Fruit fly (Drosophila melanogaster): ENCODE measurements around the gene Seipin.

The Seipin gene

dm6 chrX:2655479-2655878 is 35.9 kb downstream of the Seipin start:
- TF ChIP-seq jim (GFP tag; optimal IDR thresholded peaks at IDR 0.05): no peak
- no peak for TF ChIP-seq pan (optimal IDR thresholded peaks at IDR 0.05)
- TF ChIP-seq tai (GFP tag; optimal IDR thresholded peaks at IDR 0.05): no peak
- no peak for TF ChIP-seq h (GFP tag; optimal IDR thresholded peaks at IDR 0.05)
- no peak for TF ChIP-seq CG32264 (GFP tag; optimal IDR thresholded peaks at IDR 0.05)
- no peak for TF ChIP-seq sage (GFP tag; optimal IDR thresholded peaks at IDR 0.05)
- TF ChIP-seq sv (GFP tag; optimal IDR thresholded peaks at IDR 0.05): no peak
- no peak for TF ChIP-seq Vsx2 (GFP tag; optimal IDR thresholded peaks at IDR 0.05; ENCODE audit: partially characterized antibody)
- no peak for TF ChIP-seq dmrt93B (GFP tag; optimal IDR thresholded peaks at IDR 0.05)
- TF ChIP-seq dl (GFP tag; optimal IDR thresholded peaks at IDR 0.05; ENCODE audit: insufficient read depth in 1 of 2, partially characterized antibody in 2 of 2): no peak
- no peak for TF ChIP-seq woc (GFP tag; optimal IDR thresholded peaks at IDR 0.05)
- TF ChIP-seq Hr83 (GFP tag; optimal IDR thresholded peaks at IDR 0.05; ENCODE audit: poor library complexity, severe bottlenecking): no peak
- no peak for TF ChIP-seq CG9705 (GFP tag; optimal IDR thresholded peaks at IDR 0.05)
- no peak for TF ChIP-seq usp (GFP tag; optimal IDR thresholded peaks at IDR 0.05)
- no peak for TF ChIP-seq foxo (GFP tag; optimal IDR thresholded peaks at IDR 0.05)
- no peak for TF ChIP-seq HLH106 (tag; optimal IDR thresholded peaks at IDR 0.05)
- no peak for TF ChIP-seq lola (GFP tag; optimal IDR thresholded peaks at IDR 0.05)
- TF ChIP-seq Jra (GFP tag; optimal IDR thresholded peaks at IDR 0.05): no peak
- no peak for TF ChIP-seq Dif (GFP tag; optimal IDR thresholded peaks at IDR 0.05; ENCODE audit: partially characterized antibody)
- TF ChIP-seq psq (GFP tag; optimal IDR thresholded peaks at IDR 0.05): no peak

- TF ChIP-seq OdsH (GFP tag; optimal IDR thresholded peaks at IDR 0.05) (no peak), Jra (GFP tag; optimal IDR thresholded peaks at IDR 0.05) (no peak), Rel (GFP tag; optimal IDR thresholded peaks at IDR 0.05) (no peak), Rel (tag; optimal IDR thresholded peaks at IDR 0.05) (no peak)
Measured at dm6 chrX:2655998-2656397, 36.4 kb downstream of the Seipin start.

- TF ChIP-seq Abd-B (GFP tag; optimal IDR thresholded peaks at IDR 0.05) (no peak), lola (GFP tag; optimal IDR thresholded peaks at IDR 0.05) (no peak), Myc (optimal IDR thresholded peaks at IDR 0.05) (no peak)
Measured at dm6 chrX:2657220-2657619, 37.6 kb downstream of the Seipin start.

dm6 chrX:2658258-2658853 is 38.8 kb downstream of the Seipin start:
- TF ChIP-seq rgr (GFP tag; optimal IDR thresholded peaks at IDR 0.05) (no peak), pan (optimal IDR thresholded peaks at IDR 0.05) (no peak), Mio (GFP tag; optimal IDR thresholded peaks at IDR 0.05) (no peak), Jra (GFP tag; optimal IDR thresholded peaks at IDR 0.05) (peak; percentile 72), foxo (GFP tag; optimal IDR thresholded peaks at IDR 0.05) (peak in 1 of 2 experiments; percentile 20), N (GFP tag; optimal IDR thresholded peaks at IDR 0.05) (no peak), sv (GFP tag; optimal IDR thresholded peaks at IDR 0.05) (no peak), usp (GFP tag; optimal IDR thresholded peaks at IDR 0.05) (no peak), CG9705 (GFP tag; optimal IDR thresholded peaks at IDR 0.05) (no peak), Dif (GFP tag; optimal IDR thresholded peaks at IDR 0.05; ENCODE audit: partially characterized antibody) (peak; percentile 82), dsf (GFP tag; optimal IDR thresholded peaks at IDR 0.05; ENCODE audit: borderline replicate concordance) (no peak), sage (GFP tag; optimal IDR thresholded peaks at IDR 0.05) (no peak), Hnf4 (GFP tag; optimal IDR thresholded peaks at IDR 0.05) (no peak), Dfd (GFP tag; optimal IDR thresholded peaks at IDR 0.05) (no peak), woc (GFP tag; optimal IDR thresholded peaks at IDR 0.05) (no peak), psq (GFP tag; optimal IDR thresholded peaks at IDR 0.05) (peak; percentile 72), dmrt93B (GFP tag; optimal IDR thresholded peaks at IDR 0.05) (no peak), Abd-B (GFP tag; optimal IDR thresholded peaks at IDR 0.05) (no peak), Sp1 (GFP tag; optimal IDR thresholded peaks at IDR 0.05) (peak; percentile 13), br (GFP tag; optimal IDR thresholded peaks at IDR 0.05) (peak; percentile 11), h (GFP tag; optimal IDR thresholded peaks at IDR 0.05) (peak; percentile 75), Myc (optimal IDR thresholded peaks at IDR 0.05) (no peak), Hr83 (GFP tag; optimal IDR thresholded peaks at IDR 0.05; ENCODE audit: poor library complexity, severe bottlenecking) (peak; percentile 22), jim (GFP tag; optimal IDR thresholded peaks at IDR 0.05) (no peak), HLH106 (tag; optimal IDR thresholded peaks at IDR 0.05) (no peak), OdsH (GFP tag; optimal IDR thresholded peaks at IDR 0.05) (no peak), GATAd (GFP tag; optimal IDR thresholded peaks at IDR 0.05) (no peak), CrebA (GFP tag; optimal IDR thresholded peaks at IDR 0.05; ENCODE audit: borderline replicate concordance) (peak; percentile 80), ey (GFP tag; optimal IDR thresholded peaks at IDR 0.05) (no peak), fru (GFP tag; optimal IDR thresholded peaks at IDR 0.05) (peak; percentile 12), CG32264 (GFP tag; optimal IDR thresholded peaks at IDR 0.05) (no peak), dl (GFP tag; optimal IDR thresholded peaks at IDR 0.05; ENCODE audit: insufficient read depth in 1 of 2, partially characterized antibody in 2 of 2) (peak; percentile 10 to 62), Vsx2 (GFP tag; optimal IDR thresholded peaks at IDR 0.05; ENCODE audit: partially characterized antibody) (peak; percentile 56), tai (GFP tag; optimal IDR thresholded peaks at IDR 0.05) (no peak), brk (GFP tag; optimal IDR thresholded peaks at IDR 0.05) (no peak), lola (GFP tag; optimal IDR thresholded peaks at IDR 0.05) (no peak), Rel (GFP tag; optimal IDR thresholded peaks at IDR 0.05) (no peak), Rel (tag; optimal IDR thresholded peaks at IDR 0.05) (peak; percentile 59), Hr78 (GFP tag; optimal IDR thresholded peaks at IDR 0.05) (no peak)
